Fruit fly (Drosophila melanogaster) whole organism: Measurements from ENCODE around the gene CG6790.

Source experiments
- CG8478 ChIP-seq: fragments of >200 bp; optimal IDR thresholded peaks from 2 replicates; lab custom pipeline; 2018; ENCODE audit warnings: inconsistent platforms
- Dll ChIP-seq: fragments of >200 bp; optimal IDR thresholded peaks from 2 replicates; lab custom pipeline; 2017
- EcR ChIP-seq, 2 experiments: fragments of >200 bp; optimal IDR thresholded peaks; 2 replicates each; lab custom pipeline; 2017; ENCODE audit warnings: missing biosample characterization in 2 of 2, missing genetic modification characterization in 2 of 2, missing genetic modification reagents in 2 of 2
- pan ChIP-seq: fragments of >200 bp; optimal IDR thresholded peaks from 2 replicates; lab custom pipeline; 2017
- psq ChIP-seq: fragments of >200 bp; optimal IDR thresholded peaks from 2 replicates; lab custom pipeline; 2017
- usp ChIP-seq: fragments of >200 bp; optimal IDR thresholded peaks from 2 replicates; lab custom pipeline; 2017; ENCODE audit warnings: missing biosample characterization, missing genetic modification characterization, mixed read lengths

The CG6790 gene

DNA sequence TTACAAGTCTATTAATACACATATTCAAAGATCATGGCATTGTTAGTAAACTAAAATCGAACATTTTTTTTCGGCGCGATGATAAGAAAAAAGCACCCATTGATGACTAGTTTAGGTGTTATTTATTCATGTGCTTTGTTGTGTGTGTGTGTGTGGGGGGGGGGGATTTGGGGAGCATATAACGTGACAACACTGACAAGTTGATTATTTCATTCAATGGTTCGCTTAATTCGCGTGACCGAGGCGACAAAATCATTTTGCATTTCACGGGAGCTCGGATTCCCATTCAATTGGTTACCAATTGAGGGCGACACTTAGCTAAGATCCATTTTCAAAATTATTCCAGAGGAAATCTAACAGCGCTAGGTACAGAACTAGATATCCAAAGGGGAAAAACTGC, 8.6 kb downstream of the CG6790 start:
- TF ChIP-seq EcR (GFP tag; optimal IDR thresholded peaks at IDR 0.05; lab: Kevin White, UChicago) (no peak), Dll (no peak), pan (lab: Kevin White, UChicago) (no peak), usp (GFP tag; lab: Kevin White, UChicago) (no peak), CG8478 (lab: Kevin White, UChicago) (no peak), psq (no peak)

DNA sequence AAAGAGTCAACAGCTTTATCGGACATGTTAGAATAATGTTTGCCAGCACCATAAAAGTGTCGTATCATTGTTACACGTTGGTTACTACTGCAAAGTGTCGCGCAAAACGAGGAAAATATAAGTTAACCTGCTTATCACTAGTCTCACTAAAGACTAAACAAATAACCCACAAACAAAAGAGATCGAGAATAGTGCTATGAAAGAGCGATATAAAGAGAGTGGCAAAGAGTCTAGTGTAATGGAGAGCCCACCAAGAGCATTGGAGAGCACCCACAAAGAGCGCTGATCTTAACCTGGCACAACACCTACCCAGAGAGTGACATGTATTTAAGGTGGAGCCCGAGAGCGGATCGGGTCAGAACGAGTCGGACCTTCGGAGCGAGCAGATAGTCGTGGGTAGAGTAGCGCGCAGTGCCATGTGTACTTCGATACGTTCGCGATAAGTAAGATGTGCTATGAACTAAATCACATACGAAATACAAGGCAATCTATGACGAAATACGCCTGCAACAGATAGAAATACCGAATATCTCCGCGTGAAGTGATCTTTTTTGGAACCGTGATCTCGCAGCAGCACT, 9.6 kb downstream of the CG6790 start, which contains the start of gene Mrp4:
TSS of gene Mrp4 (plus strand) at position 378 of the 578 bp plus-strand sequence.
- no peak for TF ChIP-seq EcR (GFP tag; optimal IDR thresholded peaks at IDR 0.05; lab: Kevin White, UChicago)
- TF ChIP-seq usp (GFP tag; lab: Kevin White, UChicago): no peak
- TF ChIP-seq Dll: no peak
- no peak for TF ChIP-seq pan (lab: Kevin White, UChicago)
- no peak for TF ChIP-seq psq
- TF ChIP-seq CG8478 (lab: Kevin White, UChicago): no peak

DNA sequence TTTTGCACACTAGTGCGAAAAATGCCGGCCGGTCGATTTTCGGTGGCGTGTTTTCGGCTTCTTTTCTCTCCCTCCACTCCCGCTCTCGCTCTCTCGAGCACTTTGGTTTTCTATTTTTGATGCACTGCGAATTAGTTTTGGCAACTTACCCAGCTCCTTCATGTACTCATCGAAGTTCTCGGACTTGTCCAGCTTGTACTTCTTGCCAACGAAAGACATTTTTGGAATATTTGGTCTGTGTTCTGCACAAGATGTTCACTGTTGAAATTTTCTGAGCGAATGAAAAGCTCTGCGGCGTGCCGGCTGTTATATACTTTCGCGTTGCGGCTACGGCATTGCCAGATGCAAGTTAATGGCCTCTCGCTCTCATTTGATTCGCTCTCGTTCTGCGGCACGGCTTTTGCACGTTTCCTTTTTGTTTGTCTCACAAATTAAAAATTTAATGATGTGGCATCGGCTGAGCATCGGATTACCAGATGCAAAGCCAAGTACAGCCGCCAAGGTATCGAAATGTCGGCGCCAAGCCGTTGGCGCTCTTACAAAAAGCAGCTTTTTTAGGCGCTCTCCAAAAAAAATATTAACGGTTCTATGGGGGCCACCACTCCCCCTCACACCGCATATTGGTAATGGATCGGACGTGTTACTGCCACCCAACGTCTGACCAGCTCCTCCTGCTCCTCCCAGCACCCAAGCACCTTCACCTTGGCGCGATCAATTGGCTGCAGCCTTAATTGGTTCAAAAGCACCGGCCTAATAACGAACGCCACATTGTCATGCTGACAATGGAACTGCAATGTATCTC, 11.6 kb downstream of the CG6790 start, which contains the start of the genes fabp and sea:
TSS of gene fabp (minus strand) at position 286 of the 802 bp plus-strand sequence.
TSS of gene sea (minus strand) at position 286 of the 802 bp plus-strand sequence.
- TF ChIP-seq CG8478 (lab: Kevin White, UChicago): no peak
- no peak for TF ChIP-seq pan (lab: Kevin White, UChicago)
- peak; percentile 68 for TF ChIP-seq Dll
- no peak for TF ChIP-seq usp (GFP tag; lab: Kevin White, UChicago)

DNA sequence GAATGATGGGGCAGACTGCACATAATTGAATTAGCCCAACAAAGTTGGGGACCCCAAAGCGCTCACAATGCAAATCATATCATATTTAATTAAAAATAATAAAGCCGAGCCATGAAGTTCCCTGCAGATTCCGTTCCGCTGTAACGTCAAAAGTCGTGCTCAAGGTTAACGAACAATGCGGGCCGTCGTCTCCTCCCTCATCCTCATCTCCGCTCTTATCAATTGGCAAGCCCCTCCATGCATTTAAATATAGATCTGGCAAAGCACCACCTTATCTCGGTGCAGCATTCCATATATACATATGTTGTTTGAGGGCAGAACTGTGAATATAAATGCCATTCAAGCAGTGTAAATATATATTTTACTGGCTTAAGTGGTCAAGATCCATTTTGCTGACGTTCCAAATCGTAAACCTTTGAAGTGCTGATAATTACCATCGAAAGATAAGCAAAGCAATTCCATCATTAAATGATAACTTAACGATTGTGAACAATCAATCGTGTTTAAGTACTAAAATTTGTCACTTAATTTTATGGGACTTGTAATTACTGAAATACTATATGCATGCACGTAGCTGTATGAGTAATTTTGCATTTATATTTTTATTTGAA, 13.6 kb downstream of the CG6790 start:
- TF ChIP-seq pan (lab: Kevin White, UChicago): no peak
- TF ChIP-seq Dll: no peak

- TF ChIP-seq psq (no peak), Dll (no peak), usp (GFP tag; lab: Kevin White, UChicago) (no peak), pan (lab: Kevin White, UChicago) (no peak), EcR (GFP tag; optimal IDR thresholded peaks at IDR 0.05; lab: Kevin White, UChicago) (no peak), CG8478 (lab: Kevin White, UChicago) (no peak)
Observed at dm6 chr3R:11563147-11563546, 15.4 kb downstream of the CG6790 start.

DNA sequence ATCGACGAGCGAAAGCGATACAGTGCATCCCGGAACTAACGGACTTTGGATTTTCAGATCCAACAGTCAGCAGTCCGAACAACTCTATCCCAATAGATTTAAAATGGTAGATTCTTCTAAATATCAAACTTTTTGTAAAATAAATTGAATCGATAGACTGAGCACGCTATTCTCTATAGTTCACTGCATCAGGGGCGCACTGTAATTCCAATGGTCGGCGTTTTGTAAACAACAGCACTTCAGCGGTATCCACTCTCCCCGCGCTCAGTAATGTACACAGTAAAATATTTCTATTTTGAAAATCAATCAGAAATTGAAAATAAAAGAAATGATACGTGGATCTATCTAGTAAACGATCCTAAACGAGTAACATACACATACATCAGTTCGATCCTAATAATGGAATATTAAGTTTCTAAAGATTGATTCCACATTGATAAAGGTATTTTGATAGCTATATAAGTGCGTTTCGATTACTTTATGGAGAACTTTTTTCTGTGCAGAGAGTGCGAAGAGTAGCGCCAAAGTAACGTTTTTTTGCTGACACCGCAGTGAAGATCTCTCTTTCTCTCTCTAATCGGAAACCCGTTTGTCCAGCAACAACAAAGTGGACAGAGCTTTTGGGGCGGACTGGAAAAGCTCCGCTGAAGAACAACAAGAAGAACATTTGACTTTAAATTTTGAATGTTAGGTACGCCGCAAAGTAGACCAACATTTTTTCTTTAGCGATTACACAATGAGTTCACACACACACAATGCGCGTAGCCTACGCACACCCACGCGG, 16.0 kb downstream of the CG6790 start:
- TF ChIP-seq EcR (GFP tag; optimal IDR thresholded peaks at IDR 0.05; lab: Kevin White, UChicago) (no peak), CG8478 (lab: Kevin White, UChicago) (peak; percentile 15)

DNA sequence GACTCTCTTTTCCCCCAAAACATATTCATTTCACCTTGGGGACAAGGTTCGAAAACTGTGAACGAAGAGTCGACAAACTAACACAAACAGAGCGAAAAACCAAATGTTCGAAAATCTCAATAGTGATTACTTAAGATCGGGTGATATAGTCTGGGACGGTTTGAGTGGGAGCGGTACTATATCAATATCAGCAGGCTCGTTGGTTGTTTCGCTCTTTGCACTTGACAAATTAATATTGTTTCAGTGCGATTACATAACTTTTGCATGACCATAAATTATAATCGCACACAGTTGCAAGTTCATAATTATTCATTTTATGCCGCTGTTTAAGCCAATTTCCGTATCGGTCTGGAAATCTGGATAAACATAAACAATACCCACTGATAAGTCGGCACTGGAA, 16.9 kb downstream of the CG6790 start:
- TF ChIP-seq psq (no peak), usp (GFP tag; lab: Kevin White, UChicago) (no peak)

DNA sequence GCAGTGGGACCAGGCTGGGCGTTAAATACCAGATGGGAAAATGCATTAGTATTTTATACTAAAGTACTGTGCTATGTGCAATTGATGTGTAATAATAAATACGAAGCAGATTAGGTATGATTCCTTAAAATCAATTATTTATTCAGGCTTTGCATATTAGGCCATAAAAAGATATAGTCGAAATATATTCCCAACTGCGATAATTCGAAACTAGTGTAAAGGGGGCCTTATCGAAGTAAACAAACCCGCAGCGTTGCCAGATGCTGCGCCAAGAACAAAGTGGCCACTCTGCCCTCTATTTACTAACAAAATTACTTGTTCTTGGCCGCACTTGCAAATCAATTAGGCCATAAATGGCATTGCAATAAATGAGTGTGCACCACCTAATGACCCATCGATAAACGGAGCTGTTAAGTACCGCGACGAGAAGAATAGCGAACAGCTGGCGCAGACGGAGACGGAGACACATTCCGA, 21.0 kb downstream of the CG6790 start, which contains the start of gene CG10898:
TSS of gene CG10898 (plus strand) at position 285 of the 474 bp plus-strand sequence.
- no peak for TF ChIP-seq usp (GFP tag; lab: Kevin White, UChicago)
- TF ChIP-seq CG8478 (lab: Kevin White, UChicago): no peak
- no peak for TF ChIP-seq EcR (GFP tag; optimal IDR thresholded peaks at IDR 0.05; lab: Kevin White, UChicago)
- no peak for TF ChIP-seq psq
- TF ChIP-seq Dll: no peak
- TF ChIP-seq pan (lab: Kevin White, UChicago): no peak

- no peak for TF ChIP-seq CG8478 (lab: Kevin White, UChicago)
- no peak for TF ChIP-seq Dll
- TF ChIP-seq usp (GFP tag; lab: Kevin White, UChicago): no peak
- no peak for TF ChIP-seq EcR (GFP tag; optimal IDR thresholded peaks at IDR 0.05; lab: Kevin White, UChicago)
- no peak for TF ChIP-seq psq
- no peak for TF ChIP-seq pan (lab: Kevin White, UChicago)
Observed at dm6 chr3R:11554982-11555381, 23.6 kb downstream of the CG6790 start.

DNA sequence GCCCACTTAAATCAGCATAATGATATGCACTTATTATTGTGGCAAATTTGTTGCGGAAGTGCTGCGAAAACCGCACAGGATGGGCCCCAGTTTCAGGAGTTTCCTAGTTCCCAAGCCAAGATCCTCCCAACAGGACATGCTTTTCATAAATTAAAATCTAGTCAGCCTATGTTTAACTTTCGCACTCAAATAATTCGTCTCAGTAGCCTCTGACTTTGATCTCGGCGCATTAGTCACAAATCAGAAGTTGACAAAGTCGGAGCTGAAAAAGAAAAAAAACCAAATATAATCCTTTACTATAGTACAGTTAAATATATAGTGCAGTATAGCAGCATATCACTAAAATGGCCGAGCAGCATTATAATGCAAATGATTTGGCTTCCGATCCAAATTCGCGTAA, 24.7 kb downstream of the CG6790 start, which contains the start of gene CG14708:
TSS of gene CG14708 (plus strand) at position 301 of the 400 bp plus-strand sequence.
- no peak for TF ChIP-seq psq
- TF ChIP-seq CG8478 (lab: Kevin White, UChicago): no peak
- TF ChIP-seq Dll: no peak
- no peak for TF ChIP-seq usp (GFP tag; lab: Kevin White, UChicago)
- TF ChIP-seq pan (lab: Kevin White, UChicago): no peak
- no peak for TF ChIP-seq EcR (GFP tag; optimal IDR thresholded peaks at IDR 0.05; lab: Kevin White, UChicago)

dm6 chr3R:11551071-11551470, 27.5 kb downstream of the CG6790 start:
- TF ChIP-seq pan (lab: Kevin White, UChicago) (no peak), Dll (no peak), psq (no peak), CG8478 (lab: Kevin White, UChicago) (no peak)
